Fruit fly (Drosophila melanogaster): ENCODE measurements around the gene Naglu.

The Naglu gene

dm6 chr2L:8382646-8383045 lies 29.0 kb downstream of the Naglu start, which contains the start of the genes CG13392 and Rcd4 (continued):
- TF ChIP-seq CG10267 (tag; optimal IDR thresholded peaks at IDR 0.05) (peak; percentile 97), CG11093 (GFP tag; IDR thresholded peaks at IDR 0.05) (no peak), fu2 (GFP tag; optimal IDR thresholded peaks at IDR 0.05) (peak; percentile 74), pita (GFP tag; optimal IDR thresholded peaks at IDR 0.05) (no peak), CG30403 (GFP tag; optimal IDR thresholded peaks at IDR 0.05) (peak; percentile 71), Dek (tag; optimal IDR thresholded peaks at IDR 0.05) (peak; percentile 32), CG10321 (GFP tag; IDR thresholded peaks at IDR 0.05) (no peak), CG12942 (GFP tag; optimal IDR thresholded peaks at IDR 0.05) (peak; percentile 71), D19A (tag; optimal IDR thresholded peaks at IDR 0.05) (no peak), lilli (GFP tag; optimal IDR thresholded peaks at IDR 0.05) (peak; percentile 83), Ravus (GFP tag; IDR thresholded peaks at IDR 0.05) (no peak), CG10209 (GFP tag; optimal IDR thresholded peaks at IDR 0.05) (peak; percentile 57), CG34224 (GFP tag; IDR thresholded peaks at IDR 0.05; ENCODE audit: partially characterized antibody) (peak; percentile 81), CG15269 (tag; optimal IDR thresholded peaks at IDR 0.05) (peak; percentile 43), CG6175 (GFP tag; IDR thresholded peaks at IDR 0.05) (no peak), CG1832 (GFP tag; optimal IDR thresholded peaks at IDR 0.05) (no peak), CG5245 (GFP tag; optimal IDR thresholded peaks at IDR 0.05) (peak; percentile 40), Xrp1 (GFP tag; IDR thresholded peaks at IDR 0.05) (peak; percentile 71), Dip2 (GFP tag; IDR thresholded peaks at IDR 0.05) (no peak), CG15479 (GFP tag; optimal IDR thresholded peaks at IDR 0.05) (no peak), CG4282 (GFP tag; optimal IDR thresholded peaks at IDR 0.05) (peak; percentile 79), Camta (GFP tag; optimal IDR thresholded peaks at IDR 0.05) (peak; percentile 59), stc (GFP tag; IDR thresholded peaks at IDR 0.05) (no peak), h (optimal IDR thresholded peaks at IDR 0.05) (no peak), Ptx1 (GFP tag; IDR thresholded peaks at IDR 0.05) (peak; percentile 62), Hand (GFP tag; optimal IDR thresholded peaks at IDR 0.05) (no peak), ato (GFP tag; IDR thresholded peaks at IDR 0.05; ENCODE audit: partially characterized antibody) (peak; percentile 61; the same call in 1 of the 2 replicates), abd-A (tag; optimal IDR thresholded peaks at IDR 0.05) (peak; percentile 31), Stat92E (GFP tag; optimal IDR thresholded peaks at IDR 0.05) (peak in 1 of 3 experiments; percentile 61), gro (GFP tag; optimal IDR thresholded peaks at IDR 0.05) (peak; percentile 79), CG30020 (tag; optimal IDR thresholded peaks at IDR 0.05) (peak; percentile 12), ssp (GFP tag; IDR thresholded peaks at IDR 0.05) (peak; percentile 32; the same call in 1 of the 2 replicates), Mrtf (GFP tag; IDR thresholded peaks at IDR 0.05) (0 out of 3 replicates have a peak, but pooled peaks have one; percentile 34), peb (GFP tag; IDR thresholded peaks at IDR 0.05) (no peak), CG8388 (GFP tag; optimal IDR thresholded peaks at IDR 0.05) (peak; percentile 63), Oli (tag; optimal IDR thresholded peaks at IDR 0.05) (no peak), CG6813 (GFP tag; optimal IDR thresholded peaks at IDR 0.05) (peak; percentile 45), CG12104 (GFP tag; optimal IDR thresholded peaks at IDR 0.05) (no peak), jigr1 (GFP tag; IDR thresholded peaks at IDR 0.05) (no peak), Hey (tag; optimal IDR thresholded peaks at IDR 0.05) (no peak), Asciz (GFP tag; optimal IDR thresholded peaks at IDR 0.05) (no peak), CG6654 (GFP tag; optimal IDR thresholded peaks at IDR 0.05) (peak; percentile 1), CG14710 (tag; optimal IDR thresholded peaks at IDR 0.05) (peak; percentile 66), CG8281 (tag; optimal IDR thresholded peaks at IDR 0.05) (no peak), run (tag; optimal IDR thresholded peaks at IDR 0.05) (peak; percentile 1), B-H1 (GFP tag; IDR thresholded peaks at IDR 0.05) (no peak), Oaz (GFP tag; IDR thresholded peaks at IDR 0.05) (no peak), Dbx (GFP tag; IDR thresholded peaks at IDR 0.05) (peak; percentile 71), aop (GFP tag; IDR thresholded peaks at IDR 0.05) (no peak), kni (GFP tag; optimal IDR thresholded peaks at IDR 0.05) (peak; percentile 64), Rfx (GFP tag; IDR thresholded peaks at IDR 0.05) (peak; percentile 88)

Data from whole organism, embryonic.